Worm (Caenorhabditis elegans) whole organism, L1 larva: ENCODE measurements around the gene R11G10.3.

Experiments
- C04F5.9 ChIP-seq: sonication (generic microtip); optimal IDR thresholded peaks from 2 replicates; lab custom pipeline; 2016; ENCODE audit warnings: missing genetic modification characterization, missing compliant biosample characterization
- C16A3.4 ChIP-seq: fragments of 150-350 bp; optimal IDR thresholded peaks from 2 replicates; lab custom pipeline; 2014; ENCODE audit warnings: missing biosample characterization, missing genetic modification characterization
- Y116A8C.19 ChIP-seq: sonication (generic microtip); optimal IDR thresholded peaks from 2 replicates; lab custom pipeline; 2016; ENCODE audit warnings: missing compliant biosample characterization, missing genetic modification characterization, borderline replicate concordance
- aha-1 ChIP-seq: fragments of 150-350 bp; optimal IDR thresholded peaks from 2 replicates; lab custom pipeline; 2014; ENCODE audit warnings: missing biosample characterization, missing genetic modification characterization
- alr-1 ChIP-seq: fragments of 200-800 bp; sonication (Bioruptor generic); optimal IDR thresholded peaks from 2 replicates; lab custom pipeline; 2018; ENCODE audit warnings: borderline replicate concordance, mild to moderate bottlenecking, missing genetic modification characterization, missing compliant biosample characterization
- aly-2 ChIP-seq: fragments of 150-350 bp; optimal IDR thresholded peaks from 2 replicates; lab custom pipeline; 2014; ENCODE audit warnings: missing biosample characterization, missing genetic modification characterization
- ceh-82 ChIP-seq, 3 experiments: fragments of 150-350 bp in 1 of 3; sonication (generic microtip) in 2 of 3; optimal IDR thresholded peaks; 2 replicates each; lab custom pipeline; 2014 to 2017; ENCODE audit warnings: missing biosample characterization in 3 of 3, missing genetic modification characterization in 3 of 3
- ceh-90 ChIP-seq: sonication (generic microtip); optimal IDR thresholded peaks from 2 replicates; lab custom pipeline; 2016; ENCODE audit warnings: missing genetic modification characterization, missing compliant biosample characterization
- efl-1 ChIP-seq, 4 experiments: fragments of 150-350 bp; optimal IDR thresholded peaks in 3 of 4; peaks in 1 of 4; 1 replicate in 1 of 4; 2 replicates in 3 of 4; lab custom pipeline; 2014; ENCODE audit warnings: missing biosample characterization in 2 of 4, missing genetic modification characterization in 2 of 4, missing genetic modification reagents in 2 of 4
- efl-3 ChIP-seq: fragments of 200-800 bp; sonication (Bioruptor generic); optimal IDR thresholded peaks from 2 replicates; lab custom pipeline; 2018; ENCODE audit warnings: mild to moderate bottlenecking, missing genetic modification characterization, missing compliant biosample characterization
- egl-27 ChIP-seq, 2 experiments: fragments of 150-350 bp in 1 of 2; sonication (generic microtip); optimal IDR thresholded peaks; 3 replicates each; lab custom pipeline; 2017 to 2018; ENCODE audit warnings: missing biosample characterization in 2 of 2, missing genetic modification characterization in 2 of 2, missing genetic modification reagents in 2 of 2
- elt-2 ChIP-seq: sonication (generic microtip); optimal IDR thresholded peaks from 2 replicates; lab custom pipeline; 2016; ENCODE audit warnings: missing genetic modification characterization, mild to moderate bottlenecking, inconsistent platforms, missing compliant biosample characterization, missing genetic modification reagents
- elt-3 ChIP-seq, 6 experiments: fragments of 150-350 bp in 1 of 6; sonication (generic microtip); optimal IDR thresholded peaks; 2 replicates each; lab custom pipeline; 2017 to 2018; ENCODE audit warnings: missing biosample characterization in 6 of 6, missing genetic modification characterization in 6 of 6, inconsistent platforms in 1 of 6
- fkh-10 ChIP-seq: sonication (generic microtip); optimal IDR thresholded peaks from 2 replicates; lab custom pipeline; 2017; ENCODE audit warnings: missing biosample characterization, missing genetic modification reagents, missing genetic modification characterization
- fos-1 ChIP-seq: fragments of 150-350 bp; optimal IDR thresholded peaks from 2 replicates; lab custom pipeline; 2014; ENCODE audit warnings: missing biosample characterization, missing genetic modification characterization
- hlh-17 ChIP-seq: fragments of 200-800 bp; sonication (Bioruptor generic); optimal IDR thresholded peaks from 2 replicates; lab custom pipeline; 2018; ENCODE audit warnings: missing genetic modification characterization, mild to moderate bottlenecking, missing compliant biosample characterization, moderate library complexity, borderline replicate concordance
- jun-1 ChIP-seq: fragments of 150-350 bp; optimal IDR thresholded peaks from 2 replicates; lab custom pipeline; 2014; ENCODE audit warnings: missing biosample characterization, missing genetic modification reagents, missing genetic modification characterization
- lin-13 ChIP-seq: fragments of 150-350 bp; optimal IDR thresholded peaks from 2 replicates; lab custom pipeline; 2014; ENCODE audit warnings: missing biosample characterization, missing genetic modification reagents, missing genetic modification characterization
- lin-15B ChIP-seq: fragments of 150-350 bp; sonication (generic microtip); optimal IDR thresholded peaks from 3 replicates; lab custom pipeline; 2014; ENCODE audit warnings: missing biosample characterization, missing genetic modification characterization
- lin-39 ChIP-seq: fragments of 150-350 bp; optimal IDR thresholded peaks from 2 replicates; lab custom pipeline; 2014; ENCODE audit warnings: missing biosample characterization, missing genetic modification reagents, missing genetic modification characterization
- lir-3 ChIP-seq: sonication (generic microtip); optimal IDR thresholded peaks from 2 replicates; lab custom pipeline; 2016; ENCODE audit warnings: mild to moderate bottlenecking, missing genetic modification characterization, moderate library complexity, missing compliant biosample characterization; ENCODE audit not compliant: poor library complexity
- mab-9 ChIP-seq: fragments of 200-800 bp; sonication (Bioruptor generic); IDR thresholded peaks from 2 replicates; pipeline ENCODE4 v1.3.6; 2022; ENCODE audit warnings: missing genetic modification reagents, missing genetic modification characterization, missing compliant biosample characterization
- mep-1 ChIP-seq: fragments of 150-350 bp; optimal IDR thresholded peaks from 2 replicates; lab custom pipeline; 2014; ENCODE audit warnings: missing biosample characterization, missing genetic modification characterization
- nhr-12 ChIP-seq: sonication (generic microtip); optimal IDR thresholded peaks from 2 replicates; lab custom pipeline; 2017; ENCODE audit warnings: missing biosample characterization, missing genetic modification characterization
- nhr-19 ChIP-seq: fragments of 200-800 bp; sonication (Bioruptor generic); conservative IDR thresholded peaks from 2 replicates; pipeline ENCODE4 v1.3.6; 2022; ENCODE audit warnings: missing genetic modification characterization, missing compliant biosample characterization
- nhr-20 ChIP-seq: sonication (generic microtip); optimal IDR thresholded peaks from 2 replicates; lab custom pipeline; 2016; ENCODE audit warnings: mild to moderate bottlenecking, missing genetic modification characterization, missing compliant biosample characterization
- nhr-76 ChIP-seq: sonication (generic microtip); optimal IDR thresholded peaks from 2 replicates; lab custom pipeline; 2017; ENCODE audit warnings: missing biosample characterization, missing genetic modification characterization
- nhr-77 ChIP-seq: fragments of 150-350 bp; optimal IDR thresholded peaks from 2 replicates; lab custom pipeline; 2014; ENCODE audit warnings: missing biosample characterization, missing genetic modification characterization
- nhr-84 ChIP-seq: sonication (generic microtip); optimal IDR thresholded peaks from 2 replicates; lab custom pipeline; 2017; ENCODE audit warnings: missing biosample characterization, missing genetic modification characterization
- nhr-85 ChIP-seq: sonication (generic microtip); peaks from one replicate; lab custom pipeline; 2016; ENCODE audit warnings: missing genetic modification characterization, inconsistent platforms, missing compliant biosample characterization
- pag-3 ChIP-seq: sonication (generic microtip); optimal IDR thresholded peaks from 2 replicates; lab custom pipeline; 2017; ENCODE audit warnings: missing genetic modification characterization, mild to moderate bottlenecking, missing compliant biosample characterization, antibody characterized with exemption, borderline replicate concordance; ENCODE audit not compliant: insufficient read depth
- pqm-1 ChIP-seq: sonication (generic microtip); optimal IDR thresholded peaks from 3 replicates; lab custom pipeline; 2017; ENCODE audit warnings: missing biosample characterization, missing genetic modification characterization
- skn-1 ChIP-seq: fragments of 150-350 bp; optimal IDR thresholded peaks from 2 replicates; lab custom pipeline; 2014; ENCODE audit warnings: missing biosample characterization, missing genetic modification characterization
- snu-23 ChIP-seq: sonication (generic microtip); optimal IDR thresholded peaks from 2 replicates; lab custom pipeline; 2016; ENCODE audit warnings: missing genetic modification characterization, missing compliant biosample characterization
- sox-4 ChIP-seq: sonication (generic microtip); optimal IDR thresholded peaks from 2 replicates; lab custom pipeline; 2016; ENCODE audit warnings: missing genetic modification characterization, missing compliant biosample characterization
- sup-37 ChIP-seq: fragments of 200-800 bp; sonication (Bioruptor generic); optimal IDR thresholded peaks from 2 replicates; lab custom pipeline; 2018; ENCODE audit warnings: mild to moderate bottlenecking, missing genetic modification characterization, missing compliant biosample characterization
- swsn-7 ChIP-seq: sonication (generic microtip); optimal IDR thresholded peaks from 2 replicates; lab custom pipeline; 2016; ENCODE audit warnings: missing genetic modification characterization, missing compliant biosample characterization
- tbx-2 ChIP-seq: sonication (generic microtip); optimal IDR thresholded peaks from 2 replicates; lab custom pipeline; 2016; ENCODE audit warnings: missing genetic modification characterization, missing compliant biosample characterization
- vab-15 ChIP-seq: sonication (generic microtip); optimal IDR thresholded peaks from 2 replicates; lab custom pipeline; 2017; ENCODE audit warnings: missing genotype, mild to moderate bottlenecking, missing genetic modification characterization, missing compliant biosample characterization
- xbp-1 ChIP-seq: sonication (generic microtip); optimal IDR thresholded peaks from 2 replicates; lab custom pipeline; 2016; ENCODE audit warnings: missing genetic modification characterization, missing compliant biosample characterization
- zip-4 ChIP-seq: fragments of 200-800 bp; sonication (Bioruptor generic); optimal IDR thresholded peaks from 2 replicates; lab custom pipeline; 2018; ENCODE audit warnings: mild to moderate bottlenecking, missing genetic modification characterization, moderate library complexity, missing compliant biosample characterization
- ztf-11 ChIP-seq, 2 experiments: sonication (generic microtip); optimal IDR thresholded peaks; 2 replicates each; lab custom pipeline; 2016 to 2017; ENCODE audit warnings: missing genetic modification characterization in 2 of 2, missing biosample characterization in 1 of 2, missing compliant biosample characterization in 1 of 2
- ztf-4 ChIP-seq: fragments of 150-350 bp; optimal IDR thresholded peaks from 2 replicates; lab custom pipeline; 2014; ENCODE audit warnings: missing biosample characterization, missing genetic modification characterization

Gene R11G10.3

ce11 chrV:13565197-13565596 is 41.9 kb downstream of the R11G10.3 start (continued):
- no peak for TF ChIP-seq alr-1 (tag; lab: Kevin White, UChicago)
- no peak for TF ChIP-seq nhr-12 (tag; lab: Kevin White, UChicago)
- TF ChIP-seq ztf-4 (tag; lab: Kevin White, UChicago): peak; percentile 71
- peak; percentile 56 for TF ChIP-seq skn-1 (tag; lab: Kevin White, UChicago)
- peak; percentile 33 for TF ChIP-seq vab-15 (tag; lab: Kevin White, UChicago)
- peak; percentile 86 for TF ChIP-seq lin-15B (tag; lab: Kevin White, UChicago)
- TF ChIP-seq mab-9 (GFP tag; lab: Robert Waterston, UW): peak; percentile 63
- peak; percentile 95 for TF ChIP-seq C16A3.4 (tag; lab: Kevin White, UChicago)
- peak in 1 of 2 experiments; percentile 2 for TF ChIP-seq ztf-11 (tag; optimal IDR thresholded peaks at IDR 0.05; lab: Kevin White, UChicago)
- peak; percentile 76 for TF ChIP-seq jun-1 (tag; lab: Kevin White, UChicago)
- peak; percentile 93 for TF ChIP-seq mep-1 (tag; lab: Kevin White, UChicago)
- peak; percentile 85 for TF ChIP-seq nhr-77 (tag; lab: Kevin White, UChicago)
- TF ChIP-seq nhr-19 (GFP tag; lab: Robert Waterston, UW): peak; percentile 94
- TF ChIP-seq snu-23 (GFP tag; lab: Kevin White, UChicago): peak; percentile 96
- peak; percentile 93 for TF ChIP-seq tbx-2
- peak; percentile 7 for TF ChIP-seq lin-39 (tag; lab: Kevin White, UChicago)
- TF ChIP-seq swsn-7: peak; percentile 90
- peak; percentile 59 for TF ChIP-seq sup-37
- TF ChIP-seq Y116A8C.19: no peak
- TF ChIP-seq zip-4 (GFP tag; lab: Kevin White, UChicago): peak; percentile 56
- peak; percentile 36 for TF ChIP-seq aha-1 (tag; lab: Kevin White, UChicago)
- no peak for TF ChIP-seq efl-3
- TF ChIP-seq elt-2 (tag; lab: Kevin White, UChicago): peak; percentile 92
- TF ChIP-seq pqm-1 (tag; lab: Kevin White, UChicago): no peak
- TF ChIP-seq nhr-84 (tag; lab: Kevin White, UChicago): no peak
- TF ChIP-seq nhr-85 (tag; lab: Kevin White, UChicago): peak; percentile 96
- TF ChIP-seq ceh-82 (tag; optimal IDR thresholded peaks at IDR 0.05; lab: Kevin White, UChicago): peak; percentile 41 to 80 (median 69)
- no peak for TF ChIP-seq nhr-76 (tag; lab: Kevin White, UChicago)
- no peak for TF ChIP-seq egl-27 (tag; optimal IDR thresholded peaks at IDR 0.05; lab: Kevin White, UChicago)
- TF ChIP-seq elt-3 (tag; optimal IDR thresholded peaks at IDR 0.05; lab: Kevin White, UChicago): peak in 5 of 6 experiments; percentile 12 to 97 (median 83)
- TF ChIP-seq C04F5.9 (tag; lab: Kevin White, UChicago): peak; percentile 66
- TF ChIP-seq fos-1 (tag; lab: Kevin White, UChicago): peak; percentile 88
- peak; percentile 50 for TF ChIP-seq ceh-90 (tag; lab: Kevin White, UChicago)
- peak; percentile 97 for TF ChIP-seq pag-3 (tag; lab: Kevin White, UChicago)
- peak; percentile 67 for TF ChIP-seq aly-2
- peak; percentile 81 for TF ChIP-seq lin-13 (GFP tag; lab: Kevin White, UChicago)
- TF ChIP-seq sox-4 (tag; lab: Kevin White, UChicago): peak; percentile 50
- TF ChIP-seq fkh-10 (GFP tag; lab: Kevin White, UChicago): peak; percentile 24

- TF ChIP-seq mep-1 (tag; lab: Kevin White, UChicago): no peak
- TF ChIP-seq xbp-1 (tag; lab: Kevin White, UChicago): no peak
- no peak for TF ChIP-seq lir-3 (tag; lab: Kevin White, UChicago)
- TF ChIP-seq nhr-85 (tag; lab: Kevin White, UChicago): peak; percentile 53
- TF ChIP-seq hlh-17 (GFP tag; lab: Kevin White, UChicago): no peak
- no peak for TF ChIP-seq ztf-11 (tag; optimal IDR thresholded peaks at IDR 0.05; lab: Kevin White, UChicago)
- TF ChIP-seq efl-1 (optimal IDR thresholded peaks at IDR 0.05; lab: Kevin White, UChicago): no peak
- TF ChIP-seq efl-1 (GFP tag; optimal IDR thresholded peaks at IDR 0.05 in 1 of 2; lab: Kevin White, UChicago): peak in 1 of 2 experiments; percentile 79
- TF ChIP-seq jun-1 (tag; lab: Kevin White, UChicago): no peak
- TF ChIP-seq lin-39 (tag; lab: Kevin White, UChicago): no peak
- TF ChIP-seq nhr-20: no peak
- TF ChIP-seq nhr-76 (tag; lab: Kevin White, UChicago): no peak
- no peak for TF ChIP-seq sup-37
- TF ChIP-seq, all 84 proteins: peak for 2
These were observed 42.5 kb downstream of the R11G10.3 start, which contains the start of gene slrp-1 for ce11 chrV:13565781-13566180. slrp-1 (plus strand) TSS chrV:13565863.
